Worm (Caenorhabditis elegans) whole organism, L4 larva: ENCODE results near the gene C01B10.7.

Experiments
- Y48G9A.11 ChIP-seq: fragments of 200-800 bp; sonication (Bioruptor generic); IDR thresholded peaks from 2 replicates; pipeline ENCODE4 v1.3.6; 2022; ENCODE audit warnings: missing genetic modification reagents, missing genetic modification characterization, missing compliant biosample characterization
- ama-1 ChIP-seq: fragments of 150-350 bp; optimal IDR thresholded peaks from 2 replicates; lab custom pipeline; 2014; ENCODE audit warnings: inconsistent platforms, mixed read lengths
- cey-2 ChIP-seq: sonication (generic microtip); optimal IDR thresholded peaks from 3 replicates; lab custom pipeline; 2017; ENCODE audit warnings: missing genetic modification characterization, mild to moderate bottlenecking, missing compliant biosample characterization, antibody characterized with exemption, borderline replicate concordance; ENCODE audit not compliant: insufficient read depth
- fkh-10 ChIP-seq: fragments of 150-350 bp; optimal IDR thresholded peaks from 2 replicates; lab custom pipeline; 2014; ENCODE audit warnings: missing biosample characterization, missing genetic modification reagents, missing genetic modification characterization
- hlh-30 ChIP-seq: sonication (generic microtip); optimal IDR thresholded peaks from 2 replicates; lab custom pipeline; 2017; ENCODE audit warnings: antibody characterized with exemption, mild to moderate bottlenecking, missing genetic modification characterization, missing compliant biosample characterization; ENCODE audit not compliant: insufficient read depth
- mdl-1 ChIP-seq, 2 experiments: fragments of 150-350 bp in 1 of 2; sonication (generic microtip) in 1 of 2; optimal IDR thresholded peaks; 2 replicates each; lab custom pipeline; 2014 to 2017; ENCODE audit warnings: missing biosample characterization in 2 of 2, missing genetic modification characterization in 2 of 2
- nhr-28 ChIP-seq: fragments of 150-350 bp; optimal IDR thresholded peaks from 2 replicates; lab custom pipeline; 2014; ENCODE audit warnings: missing biosample characterization, missing genetic modification characterization
- nhr-6 ChIP-seq: fragments of 150-350 bp; optimal IDR thresholded peaks from 2 replicates; lab custom pipeline; 2014; ENCODE audit warnings: missing biosample characterization, missing genetic modification characterization
- pha-4 ChIP-seq, 2 experiments: fragments of 150-350 bp in 1 of 2; fragments of 200-800 bp in 1 of 2; sonication (Bioruptor generic) in 1 of 2; IDR thresholded peaks in 1 of 2; optimal IDR thresholded peaks in 1 of 2; 2 replicates each; pipeline versions ENCODE4 v1.3.6 to Lab custom; 2014 to 2022; ENCODE audit warnings: missing genetic modification characterization in 2 of 2, missing genetic modification reagents in 2 of 2, missing biosample characterization in 1 of 2, missing compliant biosample characterization in 1 of 2
- pqm-1 ChIP-seq: sonication (generic microtip); optimal IDR thresholded peaks from 2 replicates; lab custom pipeline; 2017; ENCODE audit warnings: missing biosample characterization, missing genetic modification characterization
- unc-39 ChIP-seq: sonication (generic microtip); optimal IDR thresholded peaks from 2 replicates; lab custom pipeline; 2017; ENCODE audit warnings: missing biosample characterization, missing genetic modification characterization
- unc-62 ChIP-seq, 3 experiments: fragments of 150-350 bp in 1 of 3; sonication (generic microtip); optimal IDR thresholded peaks in 2 of 3; peaks in 1 of 3; 1 replicate in 1 of 3; 2 replicates in 2 of 3; lab custom pipeline; 2014 to 2017; ENCODE audit warnings: missing biosample characterization in 3 of 3, missing genetic modification characterization in 3 of 3, missing genetic modification reagents in 3 of 3, missing genotype in 1 of 3
- zip-11 ChIP-seq: fragments of 200-800 bp; sonication (Bioruptor generic); IDR thresholded peaks from 2 replicates; pipeline ENCODE4 v1.3.6; 2022; ENCODE audit warnings: missing genetic modification characterization, missing compliant biosample characterization
- ztf-11 ChIP-seq: fragments of 150-350 bp; optimal IDR thresholded peaks from 2 replicates; lab custom pipeline; 2014; ENCODE audit warnings: missing biosample characterization, missing genetic modification characterization

DNA sequence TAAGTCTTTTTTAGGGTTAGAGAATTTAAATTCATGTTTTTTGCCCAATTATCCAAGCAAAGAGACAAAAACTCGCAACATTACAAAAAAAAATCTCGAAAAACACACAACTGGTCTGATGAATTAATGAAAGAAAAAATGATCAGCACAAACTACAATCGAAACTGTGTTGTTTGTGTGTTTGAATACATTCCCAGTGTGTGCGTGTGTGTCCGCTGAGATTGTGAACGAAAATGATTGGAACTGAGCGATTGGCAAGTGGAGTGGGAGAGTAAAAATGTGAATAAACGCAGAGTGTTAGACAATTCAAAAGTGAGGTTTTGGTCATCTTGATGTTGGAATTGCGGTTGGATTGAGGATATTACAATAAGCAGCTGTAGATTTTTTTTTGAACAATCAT lies 31.8 kb upstream of the C01B10.7 start:
- TF ChIP-seq pqm-1, result no peak
- no peak for TF ChIP-seq pha-4 (GFP tag; IDR thresholded peaks at IDR 0.05; lab: Robert Waterston, UW)
- TF ChIP-seq pha-4 (tag; optimal IDR thresholded peaks at IDR 0.05; lab: Kevin White, UChicago), result no peak
- TF ChIP-seq mdl-1 (tag; optimal IDR thresholded peaks at IDR 0.05; lab: Kevin White, UChicago), result no peak
- no peak for TF ChIP-seq unc-39
- TF ChIP-seq hlh-30 (tag; lab: Kevin White, UChicago), result no peak
- no peak for TF ChIP-seq unc-62 (GFP tag; optimal IDR thresholded peaks at IDR 0.05 in 1 of 2; lab: Kevin White, UChicago)
- no peak for TF ChIP-seq unc-62 (tag; optimal IDR thresholded peaks at IDR 0.05; lab: Kevin White, UChicago)
- no peak for TF ChIP-seq ama-1 (lab: Kevin White, UChicago)
- no peak for TF ChIP-seq nhr-6 (tag; lab: Kevin White, UChicago)
- TF ChIP-seq nhr-28 (tag; lab: Kevin White, UChicago), result peak; percentile 99
- no peak for TF ChIP-seq ztf-11 (tag; lab: Kevin White, UChicago)
- TF ChIP-seq zip-11 (GFP tag; lab: Robert Waterston, UW), result no peak
- no peak for TF ChIP-seq fkh-10
- no peak for TF ChIP-seq Y48G9A.11 (GFP tag; lab: Robert Waterston, UW)
- no peak for TF ChIP-seq cey-2
